Fruit fly (Drosophila melanogaster) whole organism, wandering third instar larva: ENCODE data around the gene CG6878.

Experiments
- br ChIP-seq: fragments of 200-800 bp; sonication (Bioruptor generic); optimal IDR thresholded peaks from 2 replicates; lab custom pipeline; 2016; ENCODE audit warnings: missing biosample characterization, missing genetic modification characterization
- lola ChIP-seq: fragments of >200 bp; optimal IDR thresholded peaks from 2 replicates; lab custom pipeline; 2017; ENCODE audit warnings: missing biosample characterization, missing genetic modification characterization

DNA sequence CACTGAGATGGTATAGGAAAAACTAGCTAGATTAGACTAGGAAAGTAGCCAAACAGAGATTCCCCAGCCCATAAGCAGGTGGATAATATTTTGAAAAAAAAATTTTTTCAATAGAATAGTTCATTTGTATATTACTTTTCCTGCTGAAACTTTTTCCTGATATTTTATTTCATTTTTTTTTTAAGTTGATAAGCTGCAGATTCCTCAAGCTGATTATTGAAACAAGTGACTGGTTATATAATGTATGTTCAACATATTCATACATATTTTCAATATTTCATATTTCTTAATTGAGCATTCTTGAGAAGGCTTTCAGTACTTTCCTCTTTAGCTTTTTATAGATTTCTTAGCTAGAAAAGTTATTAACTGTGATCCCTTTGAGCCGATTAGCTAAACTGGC lies 41.5 kb downstream of the CG6878 start:
- TF ChIP-seq br (GFP tag; lab: Kevin White, UChicago) (no peak), lola (no peak)
